Worm (Caenorhabditis elegans): Measurements from ENCODE around the gene ccar-1.

ccar-1 gene

DNA sequence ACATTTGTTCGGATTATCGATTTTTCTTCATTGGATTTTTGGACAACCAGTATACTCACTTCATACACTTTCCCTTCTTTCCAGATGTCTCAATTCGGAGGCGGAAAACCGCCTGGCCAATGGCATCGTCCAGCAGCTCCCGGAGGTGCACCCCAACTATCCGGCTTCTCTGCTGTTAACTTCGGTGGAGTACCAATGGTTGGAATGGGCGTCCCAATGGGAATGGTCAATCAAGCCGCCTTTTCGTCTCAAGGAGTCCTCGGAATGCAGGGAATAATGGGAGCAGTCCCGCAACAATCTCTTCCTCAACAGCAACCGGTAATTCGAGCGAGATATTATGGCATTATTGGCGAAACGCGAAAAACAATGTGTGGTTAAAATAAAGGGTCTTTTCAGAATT is at the start of gene ccar-1:
Gene ccar-1, plus strand, starts transcription at position 83 of the 400 bp plus-strand sequence.
- TF ChIP-seq zip-2 (tag; optimal IDR thresholded peaks at IDR 0.05), result no peak
- TF ChIP-seq snpc-1.2 (GFP tag; IDR thresholded peaks at IDR 0.05), result peak; percentile 60
- peak; percentile 43; the same call in 1 of the 2 replicates for TF ChIP-seq egl-43 (GFP tag; IDR thresholded peaks at IDR 0.05)
- TF ChIP-seq nhr-11 (tag; optimal IDR thresholded peaks at IDR 0.05), result no peak
- TF ChIP-seq daf-12 (tag; optimal IDR thresholded peaks at IDR 0.05), result no peak
- TF ChIP-seq nhr-48 (tag; optimal IDR thresholded peaks at IDR 0.05), result no peak
- TF ChIP-seq zfp-2 (tag; optimal IDR thresholded peaks at IDR 0.05), result no peak
- TF ChIP-seq skn-1 (tag; optimal IDR thresholded peaks at IDR 0.05), result no peak
- no peak for TF ChIP-seq unc-62 (GFP tag; optimal IDR thresholded peaks at IDR 0.05 in 1 of 2)
- TF ChIP-seq unc-62 (tag; optimal IDR thresholded peaks at IDR 0.05), result no peak
- no peak for TF ChIP-seq cey-2 (tag; optimal IDR thresholded peaks at IDR 0.05; ENCODE audit: borderline replicate concordance, insufficient read depth)
- TF ChIP-seq Y105C5A.15 (GFP tag; IDR thresholded peaks at IDR 0.05), result 0 out of 2 replicates have a peak, but pooled peaks have one; percentile 62
- no peak for TF ChIP-seq R02D3.7 (tag; optimal IDR thresholded peaks at IDR 0.05)
- TF ChIP-seq nhr-42 (GFP tag; IDR thresholded peaks at IDR 0.05), result no peak
- TF ChIP-seq dmd-9 (GFP tag; IDR thresholded peaks at IDR 0.05), result peak; percentile 59; the same call in 1 of the 2 replicates
- no peak for TF ChIP-seq hlh-11 (tag; optimal IDR thresholded peaks at IDR 0.05)

DNA sequence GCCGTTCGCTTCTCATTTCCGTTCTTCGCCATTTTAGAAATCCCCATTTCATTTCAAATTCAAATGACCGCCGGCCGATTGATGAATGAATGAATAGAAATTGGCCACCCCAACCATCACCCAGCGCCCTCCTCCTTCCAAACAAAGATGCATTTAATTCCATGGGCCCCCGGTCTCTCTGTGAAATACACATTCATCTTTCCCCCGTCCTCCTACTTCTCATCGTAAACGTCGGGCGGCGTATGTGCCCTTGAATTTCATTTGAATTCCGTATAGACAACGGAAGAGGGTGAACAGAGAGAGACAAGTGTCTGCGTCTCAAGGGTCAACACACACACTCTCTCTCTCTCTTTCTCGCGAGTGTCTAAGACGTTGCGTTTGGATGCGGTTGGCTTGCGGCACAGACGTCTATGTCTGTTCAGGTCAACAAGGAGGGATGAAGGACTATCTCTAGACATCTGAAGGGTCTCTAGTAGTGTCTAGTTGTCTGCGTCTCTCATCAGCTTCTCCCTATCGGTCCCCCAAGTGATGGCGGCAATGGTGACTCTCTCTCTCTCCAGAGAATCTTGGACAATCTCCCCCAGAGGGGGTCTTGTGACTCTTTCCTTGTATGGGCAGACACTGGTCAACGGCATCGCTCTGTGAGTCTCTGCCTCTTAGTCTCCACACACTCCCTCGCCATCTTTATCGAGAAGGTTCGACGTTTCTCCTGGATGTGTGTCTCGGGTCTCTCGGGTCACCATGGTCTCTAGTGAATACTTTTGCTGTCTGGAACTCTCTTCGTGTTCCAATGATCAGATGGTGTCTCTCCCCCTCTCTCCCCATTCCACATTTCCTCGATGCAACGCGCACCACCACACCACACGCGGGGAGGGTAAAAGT is 38.5 kb upstream of the ccar-1 start:
- TF ChIP-seq Y105C5A.15 (GFP tag; IDR thresholded peaks at IDR 0.05) (peak; percentile 75; the same call in 1 of the 2 replicates), lin-29 (GFP tag; IDR thresholded peaks at IDR 0.05) (peak; percentile 60; the same call in 1 of the 2 replicates), rbr-2 (tag; optimal IDR thresholded peaks at IDR 0.05) (peak; percentile 82), ceh-32 (tag; optimal IDR thresholded peaks at IDR 0.05; ENCODE audit: poor library complexity) (no peak), Y75B8A.6 (GFP tag; IDR thresholded peaks at IDR 0.05) (no peak), saeg-2 (GFP tag; IDR thresholded peaks at IDR 0.05) (peak; percentile 81), nhr-28 (tag; optimal IDR thresholded peaks at IDR 0.05) (peak; percentile 49), skn-1 (tag; optimal IDR thresholded peaks at IDR 0.05) (no peak), lsy-2 (tag; optimal IDR thresholded peaks at IDR 0.05) (peak; percentile 28 to 75), php-3 (GFP tag; IDR thresholded peaks at IDR 0.05) (no peak), nhr-11 (tag; optimal IDR thresholded peaks at IDR 0.05) (peak; percentile 49), aly-2 (tag; optimal IDR thresholded peaks at IDR 0.05) (no peak), ceh-20 (GFP tag; IDR thresholded peaks at IDR 0.05) (peak; percentile 84), ceh-28 (tag; optimal IDR thresholded peaks at IDR 0.05) (peak; percentile 27), F49E8.2 (tag; optimal IDR thresholded peaks at IDR 0.05; ENCODE audit: borderline replicate concordance) (no peak), jun-1 (tag; optimal IDR thresholded peaks at IDR 0.05) (no peak), F37D6.2 (tag; optimal IDR thresholded peaks at IDR 0.05) (peak; percentile 84), nhr-10 (tag; optimal IDR thresholded peaks at IDR 0.05) (no peak), spr-1 (tag; optimal IDR thresholded peaks at IDR 0.05) (peak; percentile 77), nhr-102 (tag; optimal IDR thresholded peaks at IDR 0.05) (peak; percentile 83), lin-13 (GFP tag; optimal IDR thresholded peaks at IDR 0.05) (peak; percentile 42), F26F4.8 (GFP tag; conservative IDR thresholded peaks at IDR 0.05) (no peak), dpl-1 (GFP tag; optimal IDR thresholded peaks at IDR 0.05) (peak; percentile 44), tra-1 (GFP tag; IDR thresholded peaks at IDR 0.05) (peak; percentile 76; the same call in 1 of the 2 replicates), fkh-10 (GFP tag; optimal IDR thresholded peaks at IDR 0.05) (no peak), ctbp-1 (GFP tag; IDR thresholded peaks at IDR 0.05) (peak; percentile 90), nhr-6 (tag; optimal IDR thresholded peaks at IDR 0.05) (peak; percentile 23), hlh-30 (tag; optimal IDR thresholded peaks at IDR 0.05; ENCODE audit: insufficient read depth) (peak; percentile 92), mxl-3 (GFP tag; optimal IDR thresholded peaks at IDR 0.05) (peak; percentile 6), aha-1 (tag) (peak; percentile 99), madf-9 (GFP tag; conservative IDR thresholded peaks at IDR 0.05) (peak; percentile 70), pqm-1 (tag; optimal IDR thresholded peaks at IDR 0.05) (no peak), sdz-12 (GFP tag; optimal IDR thresholded peaks at IDR 0.05) (no peak), hlh-11 (tag; optimal IDR thresholded peaks at IDR 0.05) (peak; percentile 94), ceh-44 (GFP tag; IDR thresholded peaks at IDR 0.05) (no peak), dmd-6 (GFP tag; IDR thresholded peaks at IDR 0.05) (peak; percentile 84)
